Worm (Caenorhabditis elegans): Measurements from ENCODE around the gene srw-87.

DNA sequence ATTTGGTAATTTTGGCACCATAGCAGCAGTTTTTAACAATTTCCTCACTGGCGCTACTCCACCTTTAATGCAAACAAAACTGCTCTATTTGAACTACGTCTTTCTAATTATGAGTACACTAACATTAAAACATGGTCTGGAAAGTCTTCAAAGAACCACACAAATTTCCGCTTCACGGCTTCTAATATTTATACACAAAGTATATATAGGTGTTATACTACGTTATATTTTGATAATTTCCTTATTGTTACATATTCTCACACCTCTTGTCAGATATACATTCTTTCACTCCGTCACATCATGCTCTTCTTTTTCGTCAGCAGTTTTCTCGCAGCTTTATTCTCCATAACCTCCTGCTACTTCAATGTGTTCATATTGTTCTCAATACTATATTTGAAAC is 36.1 kb upstream of the srw-87 start, which contains the start of gene srbc-82:
- no peak for TF ChIP-seq W03F9.2 (tag; optimal IDR thresholded peaks at IDR 0.05)
- TF ChIP-seq him-1 (tag; optimal IDR thresholded peaks at IDR 0.05) = no peak
- no peak for TF ChIP-seq dao-5 (tag; optimal IDR thresholded peaks at IDR 0.05)
